Fruit fly (Drosophila melanogaster) whole organism, prepupa: ENCODE results near the gene S6k.

ENCODE experiments used
- Blimp-1 ChIP-seq: fragments of 200-800 bp; sonication (Bioruptor generic); optimal IDR thresholded peaks from 3 replicates; lab custom pipeline; 2017; ENCODE audit warnings: missing biosample characterization, missing genetic modification characterization, mild to moderate bottlenecking, moderate library complexity, missing genetic modification reagents
- CG10631 ChIP-seq: fragments of 200-800 bp; sonication (Bioruptor generic); optimal IDR thresholded peaks from 2 replicates; lab custom pipeline; 2016; ENCODE audit warnings: missing biosample characterization, missing genetic modification characterization
- CG10669 ChIP-seq: fragments of 200-800 bp; sonication (Bioruptor generic); optimal IDR thresholded peaks from 3 replicates; lab custom pipeline; 2018; ENCODE audit warnings: missing biosample characterization, mild to moderate bottlenecking, missing genetic modification characterization, moderate library complexity
- CG11762 ChIP-seq: fragments of 200-800 bp; sonication (Bioruptor generic); optimal IDR thresholded peaks from 3 replicates; lab custom pipeline; 2016; ENCODE audit warnings: missing biosample characterization, missing genetic modification characterization; ENCODE audit not compliant: insufficient read depth
- CG15336 ChIP-seq: fragments of 200-800 bp; sonication (Bioruptor generic); IDR thresholded peaks from 2 replicates; pipeline ENCODE4 v1.3.6; 2022; ENCODE audit warnings: missing biosample characterization, missing genetic modification characterization
- CG1621 ChIP-seq: fragments of 200-800 bp; sonication (Bioruptor generic); optimal IDR thresholded peaks from 3 replicates; lab custom pipeline; 2018; ENCODE audit warnings: missing biosample characterization, mild to moderate bottlenecking, missing genetic modification characterization
- CG16779 ChIP-seq: fragments of 200-800 bp; sonication (Bioruptor generic); optimal IDR thresholded peaks from 3 replicates; lab custom pipeline; 2017; ENCODE audit warnings: missing biosample characterization, mild to moderate bottlenecking, missing genetic modification characterization
- CG3032 ChIP-seq: fragments of 200-800 bp; optimal IDR thresholded peaks from 2 replicates; lab custom pipeline; 2019; ENCODE audit warnings: missing biosample characterization, mild to moderate bottlenecking, missing genetic modification characterization, moderate library complexity
- CG34406 ChIP-seq: fragments of 200-800 bp; sonication (Bioruptor generic); optimal IDR thresholded peaks from 3 replicates; lab custom pipeline; 2016; ENCODE audit warnings: missing biosample characterization, missing genetic modification characterization
- CG6276 ChIP-seq: fragments of 200-800 bp; sonication (Bioruptor generic); optimal IDR thresholded peaks from 2 replicates; lab custom pipeline; 2017; ENCODE audit warnings: missing biosample characterization, mild to moderate bottlenecking, missing genetic modification characterization
- CG6792 ChIP-seq: fragments of 200-800 bp; sonication (Bioruptor generic); optimal IDR thresholded peaks from 3 replicates; lab custom pipeline; 2016; ENCODE audit warnings: missing biosample characterization, missing genetic modification characterization
- CG6808 ChIP-seq: fragments of 200-800 bp; sonication (Bioruptor generic); optimal IDR thresholded peaks from 3 replicates; lab custom pipeline; 2017; ENCODE audit warnings: missing biosample characterization, missing genetic modification characterization, mild to moderate bottlenecking, moderate library complexity, missing genetic modification reagents
- CG6854 ChIP-seq: fragments of 200-800 bp; sonication (Bioruptor generic); optimal IDR thresholded peaks from 2 replicates; lab custom pipeline; 2017; ENCODE audit warnings: missing biosample characterization, mild to moderate bottlenecking, missing genetic modification characterization
- CG8119 ChIP-seq: fragments of 200-800 bp; sonication (Bioruptor generic); IDR thresholded peaks from 3 replicates; pipeline ENCODE4 v1.3.6; 2022; ENCODE audit warnings: missing biosample characterization, missing genetic modification characterization
- CG8319 ChIP-seq: fragments of 200-800 bp; sonication (Bioruptor generic); optimal IDR thresholded peaks from 3 replicates; lab custom pipeline; 2016; ENCODE audit warnings: missing biosample characterization, missing genetic modification characterization
- Eip78C ChIP-seq: fragments of 200-800 bp; sonication (Bioruptor generic); peaks from one replicate; lab custom pipeline; 2016; ENCODE audit warnings: missing biosample characterization, missing genetic modification characterization
- Eip93F ChIP-seq: fragments of 200-800 bp; sonication (Bioruptor generic); optimal IDR thresholded peaks from 2 replicates; lab custom pipeline; 2016; ENCODE audit warnings: missing biosample characterization, mild to moderate bottlenecking, missing genetic modification characterization
- Ets21C ChIP-seq: fragments of 200-800 bp; sonication (Bioruptor generic); optimal IDR thresholded peaks from 3 replicates; lab custom pipeline; 2016; ENCODE audit warnings: missing biosample characterization, missing genetic modification characterization
- Ets96B ChIP-seq: fragments of 200-800 bp; optimal IDR thresholded peaks from 2 replicates; lab custom pipeline; 2019; ENCODE audit warnings: missing biosample characterization, mild to moderate bottlenecking, missing genetic modification characterization, moderate library complexity
- Gug ChIP-seq: fragments of 200-800 bp; sonication (Bioruptor generic); IDR thresholded peaks from 2 replicates; pipeline ENCODE4 v1.3.6; 2022; ENCODE audit warnings: missing biosample characterization, missing genetic modification characterization
- Hr39 ChIP-seq: fragments of 200-800 bp; sonication (Bioruptor generic); optimal IDR thresholded peaks from 2 replicates; lab custom pipeline; 2016; ENCODE audit warnings: missing biosample characterization, missing genetic modification characterization
- Lpt ChIP-seq: fragments of 200-800 bp; sonication (Bioruptor generic); optimal IDR thresholded peaks from 3 replicates; lab custom pipeline; 2016; ENCODE audit warnings: missing biosample characterization, missing genetic modification characterization
- Met ChIP-seq: fragments of 200-800 bp; sonication (Bioruptor generic); optimal IDR thresholded peaks from 3 replicates; lab custom pipeline; 2016; ENCODE audit warnings: missing biosample characterization, missing genetic modification characterization
- OdsH ChIP-seq: fragments of 200-800 bp; sonication (Bioruptor generic); optimal IDR thresholded peaks from 3 replicates; lab custom pipeline; 2016; ENCODE audit warnings: missing biosample characterization, missing genetic modification characterization
- Smox ChIP-seq: fragments of 200-800 bp; sonication (Bioruptor generic); optimal IDR thresholded peaks from 3 replicates; lab custom pipeline; 2016; ENCODE audit warnings: missing biosample characterization, missing genetic modification characterization
- Sox102F ChIP-seq: fragments of 200-800 bp; sonication (Bioruptor generic); optimal IDR thresholded peaks from 2 replicates; lab custom pipeline; 2016; ENCODE audit warnings: missing biosample characterization, mild to moderate bottlenecking, missing genetic modification characterization
- Sox14 ChIP-seq: fragments of 200-800 bp; sonication (Bioruptor generic); optimal IDR thresholded peaks from 3 replicates; lab custom pipeline; 2016; ENCODE audit warnings: missing biosample characterization, missing genetic modification characterization
- Sox15 ChIP-seq: fragments of 200-800 bp; sonication (Bioruptor generic); optimal IDR thresholded peaks from 3 replicates; lab custom pipeline; 2016; ENCODE audit warnings: missing biosample characterization, missing genetic modification characterization
- cyc ChIP-seq: fragments of 200-800 bp; sonication (Bioruptor generic); optimal IDR thresholded peaks from 3 replicates; lab custom pipeline; 2016; ENCODE audit warnings: missing biosample characterization, missing genetic modification characterization
- dac ChIP-seq: fragments of 200-800 bp; sonication (Bioruptor generic); optimal IDR thresholded peaks from 2 replicates; lab custom pipeline; 2017; ENCODE audit warnings: missing biosample characterization, mild to moderate bottlenecking, missing genetic modification characterization
- eg ChIP-seq: fragments of 200-800 bp; sonication (Bioruptor generic); IDR thresholded peaks from 3 replicates; pipeline ENCODE4 v1.3.6; 2022; ENCODE audit warnings: missing biosample characterization, missing genetic modification characterization
- esn ChIP-seq: fragments of 200-800 bp; sonication (Bioruptor generic); optimal IDR thresholded peaks from 2 replicates; lab custom pipeline; 2016; ENCODE audit warnings: missing biosample characterization, mild to moderate bottlenecking, missing genetic modification characterization, moderate library complexity
- fkh ChIP-seq: fragments of 200-800 bp; sonication (Bioruptor generic); optimal IDR thresholded peaks from 3 replicates; lab custom pipeline; 2017; ENCODE audit warnings: missing biosample characterization, mild to moderate bottlenecking, missing genetic modification characterization, moderate library complexity
- lz ChIP-seq: fragments of 200-800 bp; sonication (Bioruptor generic); optimal IDR thresholded peaks from 3 replicates; lab custom pipeline; 2016; ENCODE audit warnings: missing biosample characterization, missing genetic modification characterization
- net ChIP-seq: fragments of 200-800 bp; sonication (Bioruptor generic); optimal IDR thresholded peaks from 3 replicates; lab custom pipeline; 2016; ENCODE audit warnings: missing biosample characterization, missing genetic modification characterization
- pdm3 ChIP-seq: fragments of 200-800 bp; sonication (Bioruptor generic); optimal IDR thresholded peaks from 3 replicates; lab custom pipeline; 2016; ENCODE audit warnings: missing biosample characterization, missing genetic modification characterization
- salr ChIP-seq, 2 experiments: fragments of 200-800 bp; sonication (Bioruptor generic); optimal IDR thresholded peaks; 3 replicates each; lab custom pipeline; 2016 to 2018; ENCODE audit warnings: missing biosample characterization in 2 of 2, missing genetic modification characterization in 2 of 2, mild to moderate bottlenecking in 1 of 2
- spab ChIP-seq: fragments of 200-800 bp; sonication (Bioruptor generic); optimal IDR thresholded peaks from 2 replicates; lab custom pipeline; 2017; ENCODE audit warnings: missing biosample characterization, mild to moderate bottlenecking, missing genetic modification characterization, missing genetic modification reagents
- ss ChIP-seq, 2 experiments: fragments of 200-800 bp; sonication (Bioruptor generic); optimal IDR thresholded peaks; 2 replicates in 1 of 2; 3 replicates in 1 of 2; lab custom pipeline; 2017 to 2018; ENCODE audit warnings: mild to moderate bottlenecking in 2 of 2, missing biosample characterization in 2 of 2, missing genetic modification characterization in 2 of 2, moderate library complexity in 1 of 2
- svp ChIP-seq: fragments of 200-800 bp; sonication (Bioruptor generic); peaks from one replicate; lab custom pipeline; 2016; ENCODE audit warnings: missing biosample characterization, missing genetic modification characterization
- topi ChIP-seq: fragments of 200-800 bp; sonication (Bioruptor generic); optimal IDR thresholded peaks from 3 replicates; lab custom pipeline; 2016; ENCODE audit warnings: missing biosample characterization, missing genetic modification characterization
- vri ChIP-seq: fragments of 200-800 bp; sonication (Bioruptor generic); optimal IDR thresholded peaks from 3 replicates; lab custom pipeline; 2016; ENCODE audit warnings: missing biosample characterization, mild to moderate bottlenecking, missing genetic modification characterization

The S6k gene

DNA sequence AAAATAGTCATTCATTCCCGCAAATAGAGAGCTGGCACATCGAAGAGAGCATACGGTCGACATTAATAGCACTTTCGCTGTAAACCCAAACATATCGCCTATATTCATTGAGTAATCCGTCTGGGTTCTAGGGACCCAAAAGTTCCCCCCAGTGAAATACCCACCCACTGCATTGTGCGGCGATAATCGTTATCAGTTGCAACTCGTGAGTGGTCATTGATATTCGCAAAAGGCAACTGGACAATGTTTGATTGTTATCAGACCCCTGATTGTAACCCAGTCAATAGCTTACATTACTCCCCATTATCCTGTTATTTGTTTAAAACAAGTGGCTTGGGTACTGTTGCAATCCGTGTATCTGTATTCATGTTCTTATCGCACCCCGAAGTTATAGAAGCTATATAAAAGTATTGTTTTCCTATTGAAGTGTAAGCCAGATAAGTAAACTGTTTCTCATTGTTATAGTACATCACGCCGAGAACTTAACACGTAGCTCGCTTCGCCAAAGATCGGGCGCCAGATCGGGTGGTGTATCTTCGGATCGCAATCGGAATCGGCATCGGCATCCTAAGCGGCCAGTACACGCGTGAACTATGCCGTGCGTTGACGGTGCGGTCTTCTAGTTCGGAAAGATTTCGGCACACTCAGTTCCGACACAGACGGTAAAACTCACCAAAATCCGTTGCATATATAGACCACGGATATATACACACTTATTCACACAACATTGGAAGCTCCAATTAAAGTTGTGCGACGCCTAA lies 56.9 kb downstream of the S6k start:
- TF ChIP-seq vri (GFP tag; lab: Kevin White, UChicago): peak; percentile 94
- no peak for TF ChIP-seq OdsH (GFP tag; lab: Kevin White, UChicago)
- TF ChIP-seq Sox102F (GFP tag; lab: Kevin White, UChicago): no peak
- no peak for TF ChIP-seq CG6792 (GFP tag; lab: Kevin White, UChicago)
- peak; percentile 3 for TF ChIP-seq Lpt
- no peak for TF ChIP-seq Hr39
- TF ChIP-seq Ets21C (GFP tag; lab: Kevin White, UChicago): no peak
- no peak for TF ChIP-seq Smox (GFP tag; lab: Kevin White, UChicago)
- no peak for TF ChIP-seq net (GFP tag; lab: Kevin White, UChicago)
- no peak for TF ChIP-seq CG10631 (GFP tag; lab: Kevin White, UChicago)
- TF ChIP-seq Gug (GFP tag; lab: Robert Waterston, UW): 0 out of 2 replicates have a peak, but pooled peaks have one; percentile 7
- TF ChIP-seq Met: no peak
- TF ChIP-seq CG1621 (tag; lab: Kevin White, UChicago): no peak
- no peak for TF ChIP-seq fkh (GFP tag; lab: Kevin White, UChicago)
- TF ChIP-seq spab: no peak
- no peak for TF ChIP-seq Eip93F (GFP tag; lab: Kevin White, UChicago)
- no peak for TF ChIP-seq CG10669 (GFP tag; lab: Kevin White, UChicago)
- TF ChIP-seq dac (GFP tag; lab: Kevin White, UChicago): no peak
- TF ChIP-seq CG3032 (tag; lab: Kevin White, UChicago): no peak
- TF ChIP-seq salr (GFP tag; optimal IDR thresholded peaks at IDR 0.05; lab: Kevin White, UChicago): no peak
- no peak for TF ChIP-seq CG11762 (GFP tag; lab: Kevin White, UChicago)
- TF ChIP-seq CG15336 (GFP tag; lab: Robert Waterston, UW): no peak
- TF ChIP-seq CG8119 (GFP tag; lab: Robert Waterston, UW): no peak
- no peak for TF ChIP-seq ss (GFP tag; optimal IDR thresholded peaks at IDR 0.05; lab: Kevin White, UChicago)
- TF ChIP-seq Sox15 (GFP tag; lab: Kevin White, UChicago): no peak
- no peak for TF ChIP-seq topi
- TF ChIP-seq Ets96B (tag; lab: Kevin White, UChicago): no peak
- TF ChIP-seq CG6808 (GFP tag; lab: Kevin White, UChicago): no peak
- TF ChIP-seq Sox14 (GFP tag; lab: Kevin White, UChicago): no peak
- TF ChIP-seq CG16779: no peak
- no peak for TF ChIP-seq Blimp-1
- TF ChIP-seq svp (GFP tag; lab: Kevin White, UChicago): no peak
- TF ChIP-seq pdm3 (GFP tag; lab: Kevin White, UChicago): no peak
- no peak for TF ChIP-seq lz (GFP tag; lab: Kevin White, UChicago)
- no peak for TF ChIP-seq esn
- TF ChIP-seq CG6854 (GFP tag; lab: Kevin White, UChicago): no peak
- peak; percentile 23; the same call in 1 of the 3 replicates for TF ChIP-seq eg (GFP tag; lab: Robert Waterston, UW)
- peak; percentile 43 for TF ChIP-seq Eip78C (GFP tag; lab: Kevin White, UChicago)
- no peak for TF ChIP-seq CG8319 (GFP tag; lab: Kevin White, UChicago)
- no peak for TF ChIP-seq CG6276 (GFP tag; lab: Kevin White, UChicago)
- no peak for TF ChIP-seq cyc (GFP tag; lab: Kevin White, UChicago)
- no peak for TF ChIP-seq CG34406 (GFP tag; lab: Kevin White, UChicago)
